Fruit fly (Drosophila melanogaster) whole organism, prepupa: ENCODE data around the gene CG17776.

Experiments
- Blimp-1 ChIP-seq: fragments of 200-800 bp; sonication (Bioruptor generic); optimal IDR thresholded peaks from 3 replicates; lab custom pipeline; 2017; ENCODE audit warnings: missing biosample characterization, missing genetic modification characterization, mild to moderate bottlenecking, moderate library complexity, missing genetic modification reagents
- CG11294 ChIP-seq: fragments of 200-800 bp; sonication (Bioruptor generic); IDR thresholded peaks from 2 replicates; pipeline ENCODE4 v1.3.6; 2022; ENCODE audit warnings: missing biosample characterization, missing genetic modification characterization
- CG11762 ChIP-seq: fragments of 200-800 bp; sonication (Bioruptor generic); optimal IDR thresholded peaks from 3 replicates; lab custom pipeline; 2016; ENCODE audit warnings: missing biosample characterization, missing genetic modification characterization; ENCODE audit not compliant: insufficient read depth
- CG11902 ChIP-seq: fragments of 200-800 bp; sonication (Bioruptor generic); optimal IDR thresholded peaks from 3 replicates; lab custom pipeline; 2016; ENCODE audit warnings: missing biosample characterization, missing genetic modification characterization
- CG15336 ChIP-seq: fragments of 200-800 bp; sonication (Bioruptor generic); IDR thresholded peaks from 2 replicates; pipeline ENCODE4 v1.3.6; 2022; ENCODE audit warnings: missing biosample characterization, missing genetic modification characterization
- CG1621 ChIP-seq: fragments of 200-800 bp; sonication (Bioruptor generic); optimal IDR thresholded peaks from 3 replicates; lab custom pipeline; 2018; ENCODE audit warnings: missing biosample characterization, mild to moderate bottlenecking, missing genetic modification characterization
- CG16779 ChIP-seq: fragments of 200-800 bp; sonication (Bioruptor generic); optimal IDR thresholded peaks from 3 replicates; lab custom pipeline; 2017; ENCODE audit warnings: missing biosample characterization, mild to moderate bottlenecking, missing genetic modification characterization
- CG31627 ChIP-seq: fragments of 200-800 bp; sonication (Bioruptor generic); optimal IDR thresholded peaks from 3 replicates; lab custom pipeline; 2016; ENCODE audit warnings: missing biosample characterization, missing genetic modification characterization
- CG32006 ChIP-seq: fragments of 200-800 bp; sonication (Bioruptor generic); optimal IDR thresholded peaks from 3 replicates; lab custom pipeline; 2017; ENCODE audit warnings: missing biosample characterization, mild to moderate bottlenecking, missing genetic modification characterization
- CG34406 ChIP-seq: fragments of 200-800 bp; sonication (Bioruptor generic); optimal IDR thresholded peaks from 3 replicates; lab custom pipeline; 2016; ENCODE audit warnings: missing biosample characterization, missing genetic modification characterization
- CG3919 ChIP-seq: fragments of 200-800 bp; sonication (Bioruptor generic); optimal IDR thresholded peaks from 3 replicates; lab custom pipeline; 2016; ENCODE audit warnings: missing biosample characterization, missing genetic modification characterization
- CG6163 ChIP-seq: fragments of 200-800 bp; sonication (Bioruptor generic); IDR thresholded peaks from 3 replicates; pipeline ENCODE4 v1.3.6; 2022; ENCODE audit warnings: missing biosample characterization, missing genetic modification characterization
- CG6792 ChIP-seq: fragments of 200-800 bp; sonication (Bioruptor generic); optimal IDR thresholded peaks from 3 replicates; lab custom pipeline; 2016; ENCODE audit warnings: missing biosample characterization, missing genetic modification characterization
- CG6808 ChIP-seq: fragments of 200-800 bp; sonication (Bioruptor generic); optimal IDR thresholded peaks from 3 replicates; lab custom pipeline; 2017; ENCODE audit warnings: missing biosample characterization, missing genetic modification characterization, mild to moderate bottlenecking, moderate library complexity, missing genetic modification reagents
- CG6854 ChIP-seq: fragments of 200-800 bp; sonication (Bioruptor generic); optimal IDR thresholded peaks from 2 replicates; lab custom pipeline; 2017; ENCODE audit warnings: missing biosample characterization, mild to moderate bottlenecking, missing genetic modification characterization
- CG8119 ChIP-seq: fragments of 200-800 bp; sonication (Bioruptor generic); IDR thresholded peaks from 3 replicates; pipeline ENCODE4 v1.3.6; 2022; ENCODE audit warnings: missing biosample characterization, missing genetic modification characterization
- CG8319 ChIP-seq: fragments of 200-800 bp; sonication (Bioruptor generic); optimal IDR thresholded peaks from 3 replicates; lab custom pipeline; 2016; ENCODE audit warnings: missing biosample characterization, missing genetic modification characterization
- CG8632 ChIP-seq: fragments of 200-800 bp; sonication (Bioruptor generic); optimal IDR thresholded peaks from 3 replicates; lab custom pipeline; 2016; ENCODE audit warnings: missing biosample characterization, missing genetic modification characterization
- Eip75B ChIP-seq: fragments of 200-800 bp; sonication (Bioruptor generic); optimal IDR thresholded peaks from 3 replicates; lab custom pipeline; 2016; ENCODE audit warnings: missing biosample characterization, missing genetic modification characterization
- Eip78C ChIP-seq: fragments of 200-800 bp; sonication (Bioruptor generic); peaks from one replicate; lab custom pipeline; 2016; ENCODE audit warnings: missing biosample characterization, missing genetic modification characterization
- Eip93F ChIP-seq: fragments of 200-800 bp; sonication (Bioruptor generic); optimal IDR thresholded peaks from 2 replicates; lab custom pipeline; 2016; ENCODE audit warnings: missing biosample characterization, mild to moderate bottlenecking, missing genetic modification characterization
- Ets21C ChIP-seq: fragments of 200-800 bp; sonication (Bioruptor generic); optimal IDR thresholded peaks from 3 replicates; lab custom pipeline; 2016; ENCODE audit warnings: missing biosample characterization, missing genetic modification characterization
- Ets96B ChIP-seq: fragments of 200-800 bp; optimal IDR thresholded peaks from 2 replicates; lab custom pipeline; 2019; ENCODE audit warnings: missing biosample characterization, mild to moderate bottlenecking, missing genetic modification characterization, moderate library complexity
- Gug ChIP-seq: fragments of 200-800 bp; sonication (Bioruptor generic); IDR thresholded peaks from 2 replicates; pipeline ENCODE4 v1.3.6; 2022; ENCODE audit warnings: missing biosample characterization, missing genetic modification characterization
- Hr38 ChIP-seq: sonication (Bioruptor generic); optimal IDR thresholded peaks from 2 replicates; lab custom pipeline; 2016; ENCODE audit warnings: missing biosample characterization, missing genetic modification characterization
- Hr39 ChIP-seq: fragments of 200-800 bp; sonication (Bioruptor generic); optimal IDR thresholded peaks from 2 replicates; lab custom pipeline; 2016; ENCODE audit warnings: missing biosample characterization, missing genetic modification characterization
- Hr4 ChIP-seq: fragments of 200-800 bp; sonication (Bioruptor generic); optimal IDR thresholded peaks from 3 replicates; lab custom pipeline; 2016; ENCODE audit warnings: missing biosample characterization, missing genetic modification characterization
- Lpt ChIP-seq: fragments of 200-800 bp; sonication (Bioruptor generic); optimal IDR thresholded peaks from 3 replicates; lab custom pipeline; 2016; ENCODE audit warnings: missing biosample characterization, missing genetic modification characterization
- OdsH ChIP-seq: fragments of 200-800 bp; sonication (Bioruptor generic); optimal IDR thresholded peaks from 3 replicates; lab custom pipeline; 2016; ENCODE audit warnings: missing biosample characterization, missing genetic modification characterization
- Sox102F ChIP-seq: fragments of 200-800 bp; sonication (Bioruptor generic); optimal IDR thresholded peaks from 2 replicates; lab custom pipeline; 2016; ENCODE audit warnings: missing biosample characterization, mild to moderate bottlenecking, missing genetic modification characterization
- Sox14 ChIP-seq: fragments of 200-800 bp; sonication (Bioruptor generic); optimal IDR thresholded peaks from 3 replicates; lab custom pipeline; 2016; ENCODE audit warnings: missing biosample characterization, missing genetic modification characterization
- Sox15 ChIP-seq: fragments of 200-800 bp; sonication (Bioruptor generic); optimal IDR thresholded peaks from 3 replicates; lab custom pipeline; 2016; ENCODE audit warnings: missing biosample characterization, missing genetic modification characterization
- acj6 ChIP-seq: fragments of 200-800 bp; sonication (Bioruptor generic); optimal IDR thresholded peaks from 3 replicates; lab custom pipeline; 2016; ENCODE audit warnings: missing biosample characterization, missing genetic modification characterization
- cyc ChIP-seq: fragments of 200-800 bp; sonication (Bioruptor generic); optimal IDR thresholded peaks from 3 replicates; lab custom pipeline; 2016; ENCODE audit warnings: missing biosample characterization, missing genetic modification characterization
- dsx ChIP-seq: fragments of 200-800 bp; optimal IDR thresholded peaks from 3 replicates; lab custom pipeline; 2019; ENCODE audit warnings: missing biosample characterization, mild to moderate bottlenecking, missing genetic modification characterization, moderate library complexity; ENCODE audit not compliant: poor library complexity, severe bottlenecking
- eg ChIP-seq: fragments of 200-800 bp; sonication (Bioruptor generic); IDR thresholded peaks from 3 replicates; pipeline ENCODE4 v1.3.6; 2022; ENCODE audit warnings: missing biosample characterization, missing genetic modification characterization
- esn ChIP-seq: fragments of 200-800 bp; sonication (Bioruptor generic); optimal IDR thresholded peaks from 2 replicates; lab custom pipeline; 2016; ENCODE audit warnings: missing biosample characterization, mild to moderate bottlenecking, missing genetic modification characterization, moderate library complexity
- fd85E ChIP-seq: fragments of 200-800 bp; sonication (Bioruptor generic); optimal IDR thresholded peaks from 3 replicates; lab custom pipeline; 2016; ENCODE audit warnings: missing biosample characterization, missing genetic modification characterization
- fkh ChIP-seq: fragments of 200-800 bp; sonication (Bioruptor generic); optimal IDR thresholded peaks from 3 replicates; lab custom pipeline; 2017; ENCODE audit warnings: missing biosample characterization, mild to moderate bottlenecking, missing genetic modification characterization, moderate library complexity
- lz ChIP-seq: fragments of 200-800 bp; sonication (Bioruptor generic); optimal IDR thresholded peaks from 3 replicates; lab custom pipeline; 2016; ENCODE audit warnings: missing biosample characterization, missing genetic modification characterization
- net ChIP-seq: fragments of 200-800 bp; sonication (Bioruptor generic); optimal IDR thresholded peaks from 3 replicates; lab custom pipeline; 2016; ENCODE audit warnings: missing biosample characterization, missing genetic modification characterization
- pdm3 ChIP-seq: fragments of 200-800 bp; sonication (Bioruptor generic); optimal IDR thresholded peaks from 3 replicates; lab custom pipeline; 2016; ENCODE audit warnings: missing biosample characterization, missing genetic modification characterization
- spab ChIP-seq: fragments of 200-800 bp; sonication (Bioruptor generic); optimal IDR thresholded peaks from 2 replicates; lab custom pipeline; 2017; ENCODE audit warnings: missing biosample characterization, mild to moderate bottlenecking, missing genetic modification characterization, missing genetic modification reagents
- topi ChIP-seq: fragments of 200-800 bp; sonication (Bioruptor generic); optimal IDR thresholded peaks from 3 replicates; lab custom pipeline; 2016; ENCODE audit warnings: missing biosample characterization, missing genetic modification characterization
- vri ChIP-seq: fragments of 200-800 bp; sonication (Bioruptor generic); optimal IDR thresholded peaks from 3 replicates; lab custom pipeline; 2016; ENCODE audit warnings: missing biosample characterization, mild to moderate bottlenecking, missing genetic modification characterization

The CG17776 gene

DNA sequence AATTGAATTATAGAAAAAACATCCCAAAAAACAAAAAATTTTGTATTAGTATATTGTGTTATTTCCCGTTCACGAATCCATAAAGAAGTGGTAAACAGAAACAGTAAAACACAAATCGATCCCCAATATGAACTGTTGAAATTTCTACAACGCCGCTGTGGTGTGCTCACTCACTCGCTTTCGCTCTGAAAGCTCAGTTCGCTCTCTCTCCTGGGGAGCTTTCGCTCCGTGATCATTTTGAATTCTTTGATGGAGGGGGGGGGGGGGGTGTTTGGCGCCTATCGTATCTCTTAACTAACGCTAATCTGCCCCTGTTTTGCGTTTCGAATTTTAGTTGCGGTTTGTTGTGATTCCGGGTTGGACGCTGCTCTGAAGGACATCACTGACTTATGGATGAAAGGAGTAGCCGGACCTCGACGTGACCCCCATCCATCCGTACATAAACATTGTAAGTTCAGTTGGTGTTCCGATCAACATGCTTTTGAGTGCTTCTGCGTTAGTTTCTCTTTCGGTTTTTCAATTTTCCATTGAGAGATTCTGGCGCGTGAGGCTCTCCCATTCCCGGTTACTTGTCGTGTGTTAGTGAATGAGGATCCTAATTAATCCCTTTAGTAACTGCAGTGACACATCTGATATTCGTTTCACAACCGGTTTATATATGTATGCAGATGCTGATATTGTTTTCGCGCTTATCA lies 43.2 kb upstream of the CG17776 start, which contains the start of gene D2hgdh:
D2hgdh (plus strand) TSS at position 331 of the 695 bp plus-strand sequence.
- no peak for TF ChIP-seq CG16779 (tag; lab: Kevin White, UChicago)
- TF ChIP-seq CG31627 (GFP tag; lab: Kevin White, UChicago) = peak; percentile 20
- TF ChIP-seq CG3919 (GFP tag; lab: Kevin White, UChicago) = no peak
- TF ChIP-seq CG11294 = no peak
- TF ChIP-seq Eip78C = peak; percentile 63
- peak; percentile 33 for TF ChIP-seq Eip75B
- TF ChIP-seq CG8319 (GFP tag; lab: Kevin White, UChicago) = no peak
- TF ChIP-seq CG6854 (GFP tag; lab: Kevin White, UChicago) = no peak
- peak; percentile 10 for TF ChIP-seq OdsH (GFP tag; lab: Kevin White, UChicago)
- no peak for TF ChIP-seq Hr38 (GFP tag; lab: Kevin White, UChicago)
- TF ChIP-seq Ets21C = no peak
- TF ChIP-seq vri (GFP tag; lab: Kevin White, UChicago) = peak; percentile 20
- no peak for TF ChIP-seq CG8632 (GFP tag; lab: Kevin White, UChicago)
- TF ChIP-seq CG15336 = peak; percentile 63
- TF ChIP-seq spab (GFP tag; lab: Kevin White, UChicago) = no peak
- TF ChIP-seq acj6 (GFP tag; lab: Kevin White, UChicago) = peak; percentile 37
- TF ChIP-seq pdm3 (GFP tag; lab: Kevin White, UChicago) = peak; percentile 13
- no peak for TF ChIP-seq cyc
- no peak for TF ChIP-seq CG6792 (GFP tag; lab: Kevin White, UChicago)
- no peak for TF ChIP-seq Blimp-1 (GFP tag; lab: Kevin White, UChicago)
- TF ChIP-seq CG11902 (GFP tag; lab: Kevin White, UChicago) = no peak
- peak; percentile 28 for TF ChIP-seq dsx (GFP tag; lab: Kevin White, UChicago)
- 0 out of 3 replicates have a peak, but pooled peaks have one; percentile 23 for TF ChIP-seq CG8119 (GFP tag; lab: Robert Waterston, UW)
- no peak for TF ChIP-seq Eip93F (GFP tag; lab: Kevin White, UChicago)
- TF ChIP-seq eg (GFP tag; lab: Robert Waterston, UW) = peak; percentile 53; the same call in 1 of the 3 replicates
- TF ChIP-seq fd85E (GFP tag; lab: Kevin White, UChicago) = no peak
- TF ChIP-seq Sox14 = no peak
- no peak for TF ChIP-seq CG1621 (tag; lab: Kevin White, UChicago)
- TF ChIP-seq CG6163 (GFP tag; lab: Robert Waterston, UW) = peak; percentile 45; the same call in 1 of the 3 replicates
- TF ChIP-seq Ets96B (tag; lab: Kevin White, UChicago) = no peak
- peak; percentile 21 for TF ChIP-seq lz
- TF ChIP-seq fkh = no peak
- TF ChIP-seq Hr4 (GFP tag; lab: Kevin White, UChicago) = peak; percentile 26
- no peak for TF ChIP-seq Sox15
- TF ChIP-seq CG34406 (GFP tag; lab: Kevin White, UChicago) = no peak
- no peak for TF ChIP-seq CG11762
- no peak for TF ChIP-seq CG32006 (GFP tag; lab: Kevin White, UChicago)
- peak; percentile 35 for TF ChIP-seq esn (GFP tag; lab: Kevin White, UChicago)
- peak; percentile 39 for TF ChIP-seq Hr39 (GFP tag; lab: Kevin White, UChicago)
- TF ChIP-seq net (GFP tag; lab: Kevin White, UChicago) = peak; percentile 2
- TF ChIP-seq CG6808 (GFP tag; lab: Kevin White, UChicago) = no peak
- peak; percentile 30 for TF ChIP-seq topi
- TF ChIP-seq Lpt (GFP tag; lab: Kevin White, UChicago) = no peak
- TF ChIP-seq Sox102F (GFP tag; lab: Kevin White, UChicago) = no peak
- no peak for TF ChIP-seq Gug
- TF ChIP-seq, all 60 proteins: peak for 18
